Fruit fly (Drosophila melanogaster): Measurements from ENCODE around the gene CG44008.

dm6 chr2L:11812781-11813664 is 29.2 kb downstream of the CG44008 start:
- TF ChIP-seq Lpt (GFP tag; optimal IDR thresholded peaks at IDR 0.05) = no peak
- no peak for TF ChIP-seq CG6808 (GFP tag; optimal IDR thresholded peaks at IDR 0.05)
- no peak for TF ChIP-seq svp (GFP tag)
- TF ChIP-seq lz (GFP tag; optimal IDR thresholded peaks at IDR 0.05) = no peak
- no peak for TF ChIP-seq dsx (GFP tag; optimal IDR thresholded peaks at IDR 0.05; ENCODE audit: poor library complexity, severe bottlenecking)
- no peak for TF ChIP-seq CG10669 (GFP tag; optimal IDR thresholded peaks at IDR 0.05)
- no peak for TF ChIP-seq Sox14 (GFP tag; optimal IDR thresholded peaks at IDR 0.05)
- TF ChIP-seq Eip93F (GFP tag; optimal IDR thresholded peaks at IDR 0.05) = no peak
- TF ChIP-seq CG3032 (tag; optimal IDR thresholded peaks at IDR 0.05) = no peak
- no peak for TF ChIP-seq achi (GFP tag; optimal IDR thresholded peaks at IDR 0.05)
- no peak for TF ChIP-seq CG4318 (GFP tag; optimal IDR thresholded peaks at IDR 0.05)
- no peak for TF ChIP-seq fd59A (GFP tag; optimal IDR thresholded peaks at IDR 0.05)
- no peak for TF ChIP-seq Sox102F (GFP tag; optimal IDR thresholded peaks at IDR 0.05)
- no peak for TF ChIP-seq OdsH (GFP tag; optimal IDR thresholded peaks at IDR 0.05)
